Worm (Caenorhabditis elegans): ENCODE measurements around the gene C04A2.15.

Gene C04A2.15

DNA sequence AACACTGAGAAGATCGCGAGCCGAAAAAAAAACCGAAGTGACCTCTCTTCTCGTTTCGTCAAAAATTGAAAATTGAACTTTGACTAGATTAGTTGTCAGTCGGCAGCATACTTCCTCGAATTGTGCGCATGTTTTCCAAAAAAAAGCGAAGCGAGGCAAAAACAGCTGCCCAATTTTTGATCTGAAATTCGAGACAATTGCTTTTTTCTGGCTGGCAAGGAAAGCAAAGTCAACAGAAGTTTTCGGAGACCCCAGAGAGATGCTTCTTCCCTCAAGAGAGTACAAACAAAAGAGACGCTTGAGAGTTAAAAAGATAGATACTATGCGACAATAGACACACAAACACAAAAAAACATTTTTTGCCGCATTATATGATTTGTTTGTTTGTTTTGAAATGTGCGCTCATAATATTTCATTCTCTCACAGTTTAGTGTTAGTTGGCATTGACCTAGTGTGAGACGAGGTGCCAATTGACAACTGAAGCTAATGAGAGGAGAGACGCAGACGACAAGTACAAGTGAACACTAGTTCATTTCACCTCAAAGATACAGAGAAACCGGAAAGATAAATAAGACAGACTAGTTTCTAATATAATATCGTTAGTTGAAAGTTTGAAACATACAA, 16.0 kb upstream of the C04A2.15 start (continued):
- TF ChIP-seq elt-3 (tag; optimal IDR thresholded peaks at IDR 0.05), result no peak
- TF ChIP-seq jun-1 (tag; optimal IDR thresholded peaks at IDR 0.05), result no peak
- no peak for TF ChIP-seq nhr-77 (tag; optimal IDR thresholded peaks at IDR 0.05)

DNA sequence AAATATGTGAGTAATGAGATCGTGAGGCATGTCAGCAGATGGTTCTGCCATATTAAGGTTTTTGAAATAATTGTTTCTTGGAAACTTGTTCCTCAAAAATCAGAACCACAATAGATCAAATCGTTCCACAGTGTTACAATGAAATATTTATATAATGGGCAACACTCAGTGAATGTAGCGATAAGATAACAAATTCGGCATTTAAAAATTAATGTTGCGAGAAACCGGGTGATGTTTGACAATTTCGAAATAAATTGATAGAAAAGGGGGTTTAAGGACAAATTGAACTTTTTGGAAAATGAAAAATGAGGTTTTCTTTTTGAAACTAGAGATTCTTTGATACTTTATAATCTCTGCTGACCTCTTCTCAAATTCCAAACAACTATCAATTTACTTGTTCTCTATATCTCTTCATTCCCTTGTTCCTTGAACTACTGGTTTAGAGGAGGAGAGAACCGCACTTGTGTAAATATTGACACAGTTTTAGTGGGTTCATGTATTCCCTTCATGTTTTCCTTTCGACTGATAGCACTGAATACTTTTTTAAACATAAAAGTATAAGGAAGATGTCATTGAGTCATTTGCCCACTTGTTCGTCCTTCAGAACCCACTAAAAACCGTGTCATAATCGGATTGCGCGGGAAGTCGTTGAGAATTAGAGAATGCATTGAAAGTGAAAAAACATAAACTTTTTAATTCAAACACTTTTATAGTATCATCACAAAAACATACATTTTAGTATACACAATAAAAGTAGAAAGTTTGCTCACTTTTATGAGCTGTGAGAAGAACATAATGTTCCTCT, 15.1 kb upstream of the C04A2.15 start:
- peak; percentile 35 for TF ChIP-seq nhr-23 (tag; optimal IDR thresholded peaks at IDR 0.05)
- TF ChIP-seq nhr-237 (tag; optimal IDR thresholded peaks at IDR 0.05), result no peak
- no peak for TF ChIP-seq fkh-10 (GFP tag; optimal IDR thresholded peaks at IDR 0.05)
- TF ChIP-seq hmg-11 (tag; optimal IDR thresholded peaks at IDR 0.05), result no peak
- no peak for TF ChIP-seq egl-27 (tag; optimal IDR thresholded peaks at IDR 0.05)
- peak; percentile 42 for TF ChIP-seq nhr-25 (tag; optimal IDR thresholded peaks at IDR 0.05)
- TF ChIP-seq aly-2 (tag; optimal IDR thresholded peaks at IDR 0.05), result no peak
- no peak for TF ChIP-seq egl-5 (tag; optimal IDR thresholded peaks at IDR 0.05)
- no peak for TF ChIP-seq nfya-1 (tag; optimal IDR thresholded peaks at IDR 0.05; ENCODE audit: insufficient read depth)
- TF ChIP-seq unc-62 (GFP tag; optimal IDR thresholded peaks at IDR 0.05), result no peak
- no peak for TF ChIP-seq snpc-4 (tag; optimal IDR thresholded peaks at IDR 0.05)
- peak; percentile 98 for TF ChIP-seq pha-4 (tag; optimal IDR thresholded peaks at IDR 0.05)
- no peak for TF ChIP-seq nhr-12 (tag; optimal IDR thresholded peaks at IDR 0.05)
- no peak for TF ChIP-seq lsy-12 (tag; optimal IDR thresholded peaks at IDR 0.05)
- TF ChIP-seq fkh-2 (tag; optimal IDR thresholded peaks at IDR 0.05), result no peak
- peak; percentile 9 for TF ChIP-seq jun-1 (tag; optimal IDR thresholded peaks at IDR 0.05)
- peak; percentile 67 for TF ChIP-seq elt-2 (tag; optimal IDR thresholded peaks at IDR 0.05)

DNA sequence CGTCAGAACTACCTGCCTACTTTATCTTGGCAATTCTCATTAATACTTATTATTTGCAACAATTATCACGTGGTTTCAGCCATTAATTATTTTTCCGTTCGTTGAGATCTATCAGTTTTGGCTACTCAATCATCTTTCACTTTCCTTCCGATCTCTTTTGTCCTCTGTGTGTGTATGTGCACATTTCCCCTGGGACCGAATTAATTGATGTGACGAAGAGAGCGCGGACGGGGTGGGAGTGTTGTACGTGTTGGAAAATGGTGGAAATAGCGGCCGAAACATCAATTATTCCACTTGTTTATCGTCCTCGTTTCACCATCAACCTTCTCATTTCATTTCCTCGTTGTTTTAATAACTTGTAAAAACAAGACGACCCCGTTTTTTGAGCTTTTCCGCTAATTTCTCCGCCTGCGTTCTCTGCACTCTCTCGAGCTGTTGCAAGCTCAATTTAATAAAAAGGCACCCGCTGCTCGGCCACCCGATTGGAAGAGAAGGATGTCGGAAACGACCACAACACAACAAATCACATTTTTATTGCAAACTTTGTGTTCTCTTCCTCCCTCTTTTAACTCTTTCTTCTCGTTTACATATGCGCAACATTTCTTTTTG, 13.7 kb upstream of the C04A2.15 start:
- TF ChIP-seq tbx-2 (tag; optimal IDR thresholded peaks at IDR 0.05) (peak; percentile 38), nhr-12 (tag; optimal IDR thresholded peaks at IDR 0.05) (no peak), eor-1 (tag; optimal IDR thresholded peaks at IDR 0.05) (no peak), unc-62 (GFP tag; optimal IDR thresholded peaks at IDR 0.05) (peak; percentile 94), nhr-76 (tag; optimal IDR thresholded peaks at IDR 0.05) (no peak), mdl-1 (tag; optimal IDR thresholded peaks at IDR 0.05) (no peak), nfya-1 (tag; optimal IDR thresholded peaks at IDR 0.05; ENCODE audit: insufficient read depth) (peak; percentile 41), nhr-11 (tag; optimal IDR thresholded peaks at IDR 0.05) (no peak), nhr-25 (tag; optimal IDR thresholded peaks at IDR 0.05) (no peak), egl-27 (tag; optimal IDR thresholded peaks at IDR 0.05) (peak; percentile 86), R02D3.7 (tag; optimal IDR thresholded peaks at IDR 0.05) (no peak), lin-15B (tag; optimal IDR thresholded peaks at IDR 0.05) (no peak), zag-1 (tag; optimal IDR thresholded peaks at IDR 0.05) (no peak), snpc-4 (tag; optimal IDR thresholded peaks at IDR 0.05) (no peak), lin-39 (tag; optimal IDR thresholded peaks at IDR 0.05) (peak; percentile 72), nhr-28 (tag; optimal IDR thresholded peaks at IDR 0.05) (no peak), skn-1 (tag; optimal IDR thresholded peaks at IDR 0.05) (no peak), sea-2 (GFP tag; optimal IDR thresholded peaks at IDR 0.05) (no peak), daf-12 (tag; optimal IDR thresholded peaks at IDR 0.05) (no peak), unc-39 (tag; optimal IDR thresholded peaks at IDR 0.05) (peak; percentile 18), nhr-43 (tag; optimal IDR thresholded peaks at IDR 0.05; ENCODE audit: poor library complexity, severe bottlenecking) (no peak), elt-2 (tag; optimal IDR thresholded peaks at IDR 0.05) (no peak), fos-1 (tag; optimal IDR thresholded peaks at IDR 0.05) (no peak), nhr-237 (tag; optimal IDR thresholded peaks at IDR 0.05) (no peak), lsy-12 (tag; optimal IDR thresholded peaks at IDR 0.05) (no peak), nhr-77 (tag; optimal IDR thresholded peaks at IDR 0.05) (no peak), ztf-11 (tag; optimal IDR thresholded peaks at IDR 0.05) (peak; percentile 12), ZK546.5 (tag; optimal IDR thresholded peaks at IDR 0.05) (no peak)

Measured in whole organism, L3 larva.